Worm (Caenorhabditis elegans): ENCODE measurements around the gene srh-35.

The srh-35 gene

DNA sequence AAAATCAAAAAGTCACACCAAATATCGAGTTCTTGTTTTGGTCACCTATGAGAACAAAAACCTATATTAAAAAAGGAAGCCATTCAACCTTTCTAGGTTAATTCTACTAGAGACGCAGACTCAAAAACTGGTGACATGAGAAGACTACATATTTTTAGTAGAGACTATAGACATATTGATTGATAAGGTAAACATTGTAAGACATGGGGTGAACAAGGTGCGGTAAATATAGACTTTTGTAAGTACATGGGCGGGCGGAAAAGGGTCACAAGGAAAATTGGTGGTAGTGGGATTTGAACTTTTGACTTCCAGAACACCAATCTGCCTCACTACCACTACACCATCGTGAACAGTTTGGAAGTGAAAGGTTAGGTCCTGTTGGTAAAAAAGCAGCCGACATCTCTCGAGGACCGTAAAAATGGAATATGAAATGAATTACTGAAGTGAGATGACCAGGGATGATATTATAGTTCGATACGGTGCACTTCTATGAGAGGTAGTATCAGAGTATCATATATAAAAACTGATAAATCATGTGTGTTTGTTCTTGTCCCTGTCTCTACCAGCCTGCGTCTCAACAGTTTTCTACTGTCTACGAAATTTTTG lies 35.4 kb upstream of the srh-35 start, which contains the start of gene nhr-212:
nhr-212 (plus strand) TSS at position 573 of the 606 bp plus-strand sequence.
- TF ChIP-seq nhr-237 (tag; optimal IDR thresholded peaks at IDR 0.05) (no peak), ctbp-1 (GFP tag; IDR thresholded peaks at IDR 0.05) (no peak), daf-16 (GFP tag; optimal IDR thresholded peaks at IDR 0.05) (no peak), daf-16 (tag; optimal IDR thresholded peaks at IDR 0.05) (peak; percentile 47), dve-1 (tag; optimal IDR thresholded peaks at IDR 0.05; ENCODE audit: insufficient read depth) (peak; percentile 45), hlh-11 (tag; optimal IDR thresholded peaks at IDR 0.05) (peak; percentile 26), php-3 (GFP tag; IDR thresholded peaks at IDR 0.05) (0 out of 2 replicates have a peak, but pooled peaks have one; percentile 10), nhr-28 (tag; optimal IDR thresholded peaks at IDR 0.05) (peak; percentile 82), tag-97 (GFP tag; IDR thresholded peaks at IDR 0.05) (no peak), hlh-30 (tag; optimal IDR thresholded peaks at IDR 0.05; ENCODE audit: insufficient read depth) (peak; percentile 28), tra-1 (GFP tag; IDR thresholded peaks at IDR 0.05) (0 out of 2 replicates have a peak, but pooled peaks have one; percentile 16), nhr-10 (tag; optimal IDR thresholded peaks at IDR 0.05) (no peak), pqm-1 (tag; optimal IDR thresholded peaks at IDR 0.05) (peak; percentile 13), dmd-6 (GFP tag; IDR thresholded peaks at IDR 0.05) (peak; percentile 25; the same call in 1 of the 2 replicates)

DNA sequence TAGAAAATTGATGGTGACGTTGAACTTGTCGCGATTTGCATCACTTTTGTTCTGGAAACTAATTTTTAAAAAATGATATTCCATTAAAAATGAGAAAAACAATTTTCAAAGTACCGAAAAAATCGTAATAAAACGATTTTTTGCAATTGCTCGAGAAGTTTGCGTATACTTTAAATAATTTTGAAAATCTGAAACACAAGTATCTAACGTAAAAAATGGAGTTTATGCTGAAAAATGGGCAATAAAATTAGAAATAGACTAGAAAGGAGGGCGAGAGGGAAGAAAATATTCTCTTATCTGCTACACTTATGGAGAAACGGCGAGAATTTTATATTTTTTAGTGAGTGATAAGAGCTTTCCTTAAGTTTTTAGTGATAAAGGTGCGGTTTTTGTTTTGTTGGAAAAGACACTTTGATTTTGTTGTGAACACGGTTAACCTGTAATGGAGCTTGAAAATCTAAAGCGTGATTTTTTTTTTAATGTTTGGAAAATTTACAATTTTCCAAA lies 34.3 kb upstream of the srh-35 start, which contains the start of gene nhr-130:
nhr-130 (minus strand) TSS at position 51 of the 507 bp plus-strand sequence.
- no peak for TF ChIP-seq lir-3 (tag; optimal IDR thresholded peaks at IDR 0.05)
- TF ChIP-seq mes-2 (tag; optimal IDR thresholded peaks at IDR 0.05; ENCODE audit: poor library complexity, severe bottlenecking): no peak
- peak; percentile 1 for TF ChIP-seq nhr-102 (tag; optimal IDR thresholded peaks at IDR 0.05)
- TF ChIP-seq gei-8 (GFP tag; optimal IDR thresholded peaks at IDR 0.05): no peak
- peak; percentile 31 for TF ChIP-seq hlh-11 (tag; optimal IDR thresholded peaks at IDR 0.05)
- no peak for TF ChIP-seq zip-11 (GFP tag; IDR thresholded peaks at IDR 0.05)
- TF ChIP-seq ama-1 (optimal IDR thresholded peaks at IDR 0.05): no peak
- peak; percentile 80 for TF ChIP-seq php-3 (GFP tag; IDR thresholded peaks at IDR 0.05)
- no peak for TF ChIP-seq D1046.2 (GFP tag; IDR thresholded peaks at IDR 0.05)
- TF ChIP-seq nhr-76 (tag; optimal IDR thresholded peaks at IDR 0.05): no peak
- no peak for TF ChIP-seq egl-27 (tag; optimal IDR thresholded peaks at IDR 0.05)
- no peak for TF ChIP-seq mep-1 (tag; optimal IDR thresholded peaks at IDR 0.05)
- no peak for TF ChIP-seq daf-16 (GFP tag; optimal IDR thresholded peaks at IDR 0.05)
- peak; percentile 86 for TF ChIP-seq daf-16 (tag; optimal IDR thresholded peaks at IDR 0.05)
- no peak for TF ChIP-seq ctbp-1 (GFP tag; IDR thresholded peaks at IDR 0.05)
- TF ChIP-seq ZK546.5 (tag; optimal IDR thresholded peaks at IDR 0.05): no peak
- no peak for TF ChIP-seq ztf-11 (tag; optimal IDR thresholded peaks at IDR 0.05)
- no peak for TF ChIP-seq egl-43 (GFP tag; IDR thresholded peaks at IDR 0.05)
- TF ChIP-seq lin-13 (GFP tag; optimal IDR thresholded peaks at IDR 0.05): no peak
- peak; percentile 46 for TF ChIP-seq aha-1 (tag)
- TF ChIP-seq vab-7 (GFP tag; IDR thresholded peaks at IDR 0.05): no peak
- TF ChIP-seq T26A8.4 (GFP tag; IDR thresholded peaks at IDR 0.05): no peak
- no peak for TF ChIP-seq mxl-3 (GFP tag; optimal IDR thresholded peaks at IDR 0.05)
- TF ChIP-seq attf-4 (tag; optimal IDR thresholded peaks at IDR 0.05): no peak
- TF ChIP-seq madf-5 (GFP tag; IDR thresholded peaks at IDR 0.05): no peak
- no peak for TF ChIP-seq mdt-29 (GFP tag; IDR thresholded peaks at IDR 0.05)
- TF ChIP-seq nhr-28 (tag; optimal IDR thresholded peaks at IDR 0.05): peak; percentile 91
- no peak for TF ChIP-seq nhr-10 (tag; optimal IDR thresholded peaks at IDR 0.05)
- no peak for TF ChIP-seq fos-1 (tag; optimal IDR thresholded peaks at IDR 0.05)
- TF ChIP-seq saeg-2 (GFP tag; IDR thresholded peaks at IDR 0.05): no peak
- no peak for TF ChIP-seq mdl-1 (tag; optimal IDR thresholded peaks at IDR 0.05)
- no peak for TF ChIP-seq Y105C5A.15 (GFP tag; IDR thresholded peaks at IDR 0.05)
- no peak for TF ChIP-seq nhr-237 (tag; optimal IDR thresholded peaks at IDR 0.05)
- TF ChIP-seq Y48G9A.11 (GFP tag; IDR thresholded peaks at IDR 0.05): no peak
- no peak for TF ChIP-seq nhr-25 (tag; optimal IDR thresholded peaks at IDR 0.05; ENCODE audit: borderline replicate concordance, insufficient read depth)
- TF ChIP-seq lsy-2 (tag; optimal IDR thresholded peaks at IDR 0.05): no peak
- no peak for TF ChIP-seq cey-2 (tag; optimal IDR thresholded peaks at IDR 0.05; ENCODE audit: borderline replicate concordance, insufficient read depth)
- TF ChIP-seq R02D3.7 (tag; optimal IDR thresholded peaks at IDR 0.05): no peak
- TF ChIP-seq ces-1 (GFP tag; optimal IDR thresholded peaks at IDR 0.05): no peak
- TF ChIP-seq zfp-2 (tag; optimal IDR thresholded peaks at IDR 0.05): no peak
- no peak for TF ChIP-seq unc-39 (tag; optimal IDR thresholded peaks at IDR 0.05)
- TF ChIP-seq zip-2 (tag; optimal IDR thresholded peaks at IDR 0.05): no peak
